Fruit fly (Drosophila melanogaster) whole organism, embryonic: ENCODE data around the gene CG9270.

Experiments used
- B-H2 ChIP-seq: fragments of 200-800 bp; sonication (Bioruptor generic); optimal IDR thresholded peaks from 2 replicates; lab custom pipeline; 2018; ENCODE audit warnings: missing biosample characterization, mild to moderate bottlenecking, missing genetic modification characterization
- CG10366 ChIP-seq: fragments of 200-800 bp; sonication (Bioruptor generic); IDR thresholded peaks from 2 replicates; pipeline ENCODE4 v1.3.6; 2022; ENCODE audit warnings: missing biosample characterization, missing genetic modification characterization
- CG10654 ChIP-seq: fragments of 200-800 bp; sonication (Bioruptor generic); optimal IDR thresholded peaks from 2 replicates; lab custom pipeline; 2016; ENCODE audit warnings: missing biosample characterization, missing genetic modification characterization
- CG12104 ChIP-seq: fragments of 200-800 bp; sonication (Bioruptor generic); optimal IDR thresholded peaks from 3 replicates; lab custom pipeline; 2016; ENCODE audit warnings: missing biosample characterization, missing genetic modification characterization
- CG1233 ChIP-seq: fragments of 200-800 bp; sonication (Bioruptor generic); optimal IDR thresholded peaks from 4 replicates; lab custom pipeline; 2018; ENCODE audit warnings: missing biosample characterization, mild to moderate bottlenecking, missing genetic modification characterization
- CG13775 ChIP-seq: fragments of 200-800 bp; sonication (Bioruptor generic); optimal IDR thresholded peaks from 3 replicates; lab custom pipeline; 2017; ENCODE audit warnings: missing biosample characterization, mild to moderate bottlenecking, missing genetic modification characterization
- CG14441 ChIP-seq: fragments of 200-800 bp; sonication (Bioruptor generic); IDR thresholded peaks from 2 replicates; pipeline ENCODE4 v1.3.6; 2022; ENCODE audit warnings: missing biosample characterization, missing genetic modification characterization
- CG14667 ChIP-seq: fragments of 200-800 bp; sonication (Bioruptor generic); IDR thresholded peaks from 2 replicates; pipeline ENCODE4 v1.3.6; 2022; ENCODE audit warnings: missing biosample characterization, missing genetic modification characterization
- CG14965 ChIP-seq: fragments of 200-800 bp; sonication (Bioruptor generic); optimal IDR thresholded peaks from 2 replicates; lab custom pipeline; 2016; ENCODE audit warnings: missing biosample characterization, missing genetic modification characterization, borderline replicate concordance
- CG17385 ChIP-seq: fragments of 200-800 bp; sonication (Bioruptor generic); optimal IDR thresholded peaks from 3 replicates; lab custom pipeline; 2018; ENCODE audit warnings: missing biosample characterization, mild to moderate bottlenecking, missing genetic modification characterization
- CG17568 ChIP-seq: fragments of 200-800 bp; sonication (Bioruptor generic); optimal IDR thresholded peaks from 2 replicates; lab custom pipeline; 2018; ENCODE audit warnings: missing biosample characterization, mild to moderate bottlenecking, missing genetic modification characterization, moderate library complexity
- CG2202 ChIP-seq: fragments of 200-800 bp; sonication (Bioruptor generic); optimal IDR thresholded peaks from 2 replicates; lab custom pipeline; 2018; ENCODE audit warnings: missing biosample characterization, mild to moderate bottlenecking, missing genetic modification characterization
- CG2712 ChIP-seq: fragments of 200-800 bp; optimal IDR thresholded peaks from 3 replicates; lab custom pipeline; 2019; ENCODE audit warnings: missing biosample characterization, mild to moderate bottlenecking, missing genetic modification characterization, moderate library complexity
- CG31365 ChIP-seq: fragments of 200-800 bp; sonication (Bioruptor generic); optimal IDR thresholded peaks from 2 replicates; lab custom pipeline; 2018; ENCODE audit warnings: missing biosample characterization, mild to moderate bottlenecking, missing genetic modification characterization
- CG32532 ChIP-seq: fragments of 200-800 bp; sonication (Bioruptor generic); IDR thresholded peaks from 2 replicates; pipeline ENCODE4 v1.3.6; 2022; ENCODE audit warnings: missing biosample characterization, missing genetic modification characterization
- CG3847 ChIP-seq: fragments of 200-800 bp; sonication (Bioruptor generic); IDR thresholded peaks from 2 replicates; pipeline ENCODE4 v1.3.6; 2022; ENCODE audit warnings: missing biosample characterization, missing genetic modification characterization
- CG4617 ChIP-seq: fragments of 200-800 bp; sonication (Bioruptor generic); optimal IDR thresholded peaks from 3 replicates; lab custom pipeline; 2016; ENCODE audit warnings: missing biosample characterization, missing genetic modification characterization, borderline replicate concordance
- CG4854 ChIP-seq: fragments of 200-800 bp; sonication (Bioruptor generic); optimal IDR thresholded peaks from 2 replicates; lab custom pipeline; 2016; ENCODE audit warnings: missing biosample characterization, missing genetic modification characterization, inconsistent platforms
- CG7357 ChIP-seq: fragments of 200-800 bp; sonication (Bioruptor generic); IDR thresholded peaks from 3 replicates; pipeline ENCODE4 v1.3.6; 2022; ENCODE audit warnings: missing biosample characterization, missing genetic modification characterization
- CG8089 ChIP-seq: fragments of 200-800 bp; sonication (Bioruptor generic); optimal IDR thresholded peaks from 3 replicates; lab custom pipeline; 2016; ENCODE audit warnings: missing biosample characterization, missing genetic modification characterization
- CG9215 ChIP-seq: fragments of 200-800 bp; sonication (Bioruptor generic); IDR thresholded peaks from 2 replicates; pipeline ENCODE4 v1.3.6; 2022; ENCODE audit warnings: missing biosample characterization, missing genetic modification characterization
- CHES-1-like ChIP-seq: fragments of 200-800 bp; sonication (Bioruptor generic); optimal IDR thresholded peaks from 2 replicates; lab custom pipeline; 2016; ENCODE audit warnings: missing biosample characterization, missing genetic modification characterization
- D19A ChIP-seq: fragments of 200-800 bp; optimal IDR thresholded peaks from 3 replicates; lab custom pipeline; 2019; ENCODE audit warnings: missing biosample characterization, mild to moderate bottlenecking, missing genetic modification characterization, moderate library complexity
- Dll ChIP-seq: fragments of 200-800 bp; sonication (Bioruptor generic); IDR thresholded peaks from 4 replicates; pipeline ENCODE4 v1.3.6; 2022; ENCODE audit warnings: missing biosample characterization, missing genetic modification characterization; ENCODE audit not compliant: partially characterized antibody
- Eip74EF ChIP-seq, 2 experiments: fragments of 200-800 bp in 1 of 2; fragments of >200 bp in 1 of 2; sonication (Bioruptor generic) in 1 of 2; optimal IDR thresholded peaks; 2 replicates each; lab custom pipeline; 2017 to 2019; ENCODE audit warnings: missing biosample characterization in 2 of 2, missing genetic modification characterization in 2 of 2, mild to moderate bottlenecking in 1 of 2, moderate library complexity in 1 of 2
- HmgD ChIP-seq: fragments of 200-800 bp; sonication (Bioruptor generic); optimal IDR thresholded peaks from 3 replicates; lab custom pipeline; 2016; ENCODE audit warnings: missing biosample characterization, missing genetic modification characterization
- Kr ChIP-seq: fragments of 200-800 bp; sonication (Bioruptor generic); optimal IDR thresholded peaks from 2 replicates; lab custom pipeline; 2017; ENCODE audit warnings: missing biosample characterization, mild to moderate bottlenecking, missing genetic modification characterization
- Lhr ChIP-seq: fragments of 200-800 bp; sonication (Bioruptor generic); optimal IDR thresholded peaks from 3 replicates; lab custom pipeline; 2017; ENCODE audit warnings: mild to moderate bottlenecking, missing biosample characterization, missing genetic modification reagents, missing genetic modification characterization
- Med ChIP-seq: fragments of 200-800 bp; sonication (Bioruptor generic); peaks from one replicate; lab custom pipeline; 2016; ENCODE audit warnings: missing biosample characterization, missing genetic modification characterization, mild to moderate bottlenecking, inconsistent platforms, moderate library complexity
- NFAT ChIP-seq: fragments of 200-800 bp; sonication (Bioruptor generic); IDR thresholded peaks from 2 replicates; pipeline ENCODE4 v1.3.6; 2022; ENCODE audit warnings: missing biosample characterization, missing genetic modification characterization
- Poxn ChIP-seq: fragments of 200-800 bp; sonication (Bioruptor generic); IDR thresholded peaks from 2 replicates; pipeline ENCODE4 v1.3.6; 2022; ENCODE audit warnings: missing biosample characterization, missing genetic modification characterization
- Taf1 ChIP-seq: fragments of 200-800 bp; sonication (Bioruptor generic); IDR thresholded peaks from 2 replicates; pipeline ENCODE4 v1.3.6; 2022; ENCODE audit warnings: missing biosample characterization, missing genetic modification characterization
- amos ChIP-seq: fragments of 200-800 bp; sonication (Bioruptor generic); IDR thresholded peaks from 2 replicates; pipeline ENCODE4 v1.3.6; 2022; ENCODE audit warnings: missing biosample characterization, missing genetic modification characterization; ENCODE audit not compliant: partially characterized antibody
- ato ChIP-seq: fragments of 200-800 bp; sonication (Bioruptor generic); IDR thresholded peaks from 2 replicates; pipeline ENCODE4 v1.3.6; 2022; ENCODE audit warnings: missing biosample characterization, missing genetic modification characterization; ENCODE audit not compliant: partially characterized antibody
- bsh ChIP-seq, 2 experiments: fragments of 200-800 bp; sonication (Bioruptor generic); optimal IDR thresholded peaks; 2 replicates each; lab custom pipeline; 2017 to 2018; ENCODE audit warnings: mild to moderate bottlenecking in 2 of 2, missing biosample characterization in 2 of 2, missing genetic modification characterization in 2 of 2, moderate library complexity in 1 of 2
- dimm ChIP-seq: fragments of 200-800 bp; sonication (Bioruptor generic); IDR thresholded peaks from 2 replicates; pipeline ENCODE4 v1.3.6; 2022; ENCODE audit warnings: missing biosample characterization, missing genetic modification characterization
- en ChIP-seq: fragments of 200-800 bp; sonication (Bioruptor generic); optimal IDR thresholded peaks from 2 replicates; lab custom pipeline; 2016; ENCODE audit warnings: missing biosample characterization, missing genetic modification characterization
- gsb-n ChIP-seq: fragments of 200-800 bp; sonication (Bioruptor generic); optimal IDR thresholded peaks from 3 replicates; lab custom pipeline; 2018; ENCODE audit warnings: missing biosample characterization, mild to moderate bottlenecking, missing genetic modification characterization
- kni ChIP-seq: fragments of 200-800 bp; sonication (Bioruptor generic); optimal IDR thresholded peaks from 3 replicates; lab custom pipeline; 2017; ENCODE audit warnings: mild to moderate bottlenecking, missing biosample characterization, missing genetic modification reagents, missing genetic modification characterization
- knrl ChIP-seq: fragments of 200-800 bp; sonication (Bioruptor generic); IDR thresholded peaks from 3 replicates; pipeline ENCODE4 v1.3.6; 2022; ENCODE audit warnings: missing biosample characterization, missing genetic modification characterization; ENCODE audit not compliant: partially characterized antibody
- lov ChIP-seq, 2 experiments: fragments of 200-800 bp in 1 of 2; fragments of >200 bp in 1 of 2; sonication (Bioruptor generic) in 1 of 2; IDR thresholded peaks in 1 of 2; optimal IDR thresholded peaks in 1 of 2; 2 replicates in 1 of 2; 3 replicates in 1 of 2; pipeline versions ENCODE4 v1.3.6 to Lab custom; 2017 to 2022; ENCODE audit warnings: missing biosample characterization in 1 of 2, missing genetic modification characterization in 1 of 2
- pho ChIP-seq: fragments of 200-800 bp; sonication (Bioruptor generic); optimal IDR thresholded peaks from 2 replicates; lab custom pipeline; 2016; ENCODE audit warnings: missing biosample characterization, missing genetic modification characterization
- psq ChIP-seq: fragments of 200-800 bp; sonication (Bioruptor generic); optimal IDR thresholded peaks from 2 replicates; lab custom pipeline; 2017; ENCODE audit warnings: missing biosample characterization, missing genetic modification characterization
- pum ChIP-seq: fragments of 200-800 bp; sonication (Bioruptor generic); optimal IDR thresholded peaks from 2 replicates; lab custom pipeline; 2016; ENCODE audit warnings: missing biosample characterization, missing genetic modification characterization
- repo ChIP-seq: fragments of 200-800 bp; sonication (Bioruptor generic); optimal IDR thresholded peaks from 2 replicates; lab custom pipeline; 2016; ENCODE audit warnings: missing biosample characterization, missing genetic modification characterization
- sc ChIP-seq, 3 experiments: fragments of >200 bp in 2 of 3; fragments of 200-800 bp in 1 of 3; sonication (Bioruptor generic) in 1 of 3; optimal IDR thresholded peaks; 2 replicates in 2 of 3; 3 replicates in 1 of 3; lab custom pipeline; 2017; ENCODE audit warnings: mild to moderate bottlenecking in 1 of 3, missing biosample characterization in 1 of 3, missing genetic modification characterization in 1 of 3, missing genetic modification reagents in 1 of 3
- shn ChIP-seq: fragments of 200-800 bp; sonication (Bioruptor generic); optimal IDR thresholded peaks from 3 replicates; lab custom pipeline; 2016; ENCODE audit warnings: missing biosample characterization, missing genetic modification characterization
- ttk ChIP-seq: fragments of 200-800 bp; sonication (Bioruptor generic); IDR thresholded peaks from 2 replicates; pipeline ENCODE4 v2.1.2; 2022; ENCODE audit warnings: missing biosample characterization, missing genetic modification characterization

CG9270 gene

dm6 chr2L:20950421-20951108 is 16.7 kb upstream of the CG9270 start (continued):
- TF ChIP-seq CG14965 (GFP tag; lab: Kevin White, UChicago) (no peak), Lhr (GFP tag; lab: Kevin White, UChicago) (no peak), CG10366 (GFP tag; lab: Robert Waterston, UW) (peak; percentile 55; the same call in 1 of the 2 replicates), CG12104 (no peak), HmgD (GFP tag; lab: Kevin White, UChicago) (no peak), sc (optimal IDR thresholded peaks at IDR 0.05; lab: Kevin White, UChicago) (no peak), sc (GFP tag; optimal IDR thresholded peaks at IDR 0.05; lab: Kevin White, UChicago) (no peak), CG17385 (GFP tag; lab: Kevin White, UChicago) (peak; percentile 37), CG8089 (peak; percentile 29), CG4617 (GFP tag; lab: Kevin White, UChicago) (peak; percentile 0), dimm (no peak; the same call in 1 of the 2 replicates), ttk (GFP tag; lab: Robert Waterston, UW) (peak; percentile 56; the same call in 1 of the 2 replicates), NFAT (GFP tag; lab: Robert Waterston, UW) (no peak), CG32532 (GFP tag; lab: Robert Waterston, UW) (peak; percentile 36; the same call in 1 of the 2 replicates), gsb-n (tag; lab: Kevin White, UChicago) (peak; percentile 25), Taf1 (GFP tag; lab: Robert Waterston, UW) (no peak; the same call in 1 of the 2 replicates), CG9215 (no peak), B-H2 (no peak), repo (GFP tag; lab: Kevin White, UChicago) (peak; percentile 30), en (GFP tag; lab: Kevin White, UChicago) (no peak), CG2712 (peak; percentile 30), knrl (GFP tag; lab: Robert Waterston, UW) (no peak), amos (GFP tag; lab: Robert Waterston, UW) (no peak), Kr (no peak), CG10654 (GFP tag; lab: Kevin White, UChicago) (no peak), ato (GFP tag; lab: Robert Waterston, UW) (no peak), pho (GFP tag; lab: Kevin White, UChicago) (peak; percentile 29), D19A (tag; lab: Kevin White, UChicago) (peak; percentile 95), lov (optimal IDR thresholded peaks at IDR 0.05; lab: Kevin White, UChicago) (no peak), lov (GFP tag; IDR thresholded peaks at IDR 0.05; lab: Robert Waterston, UW) (0 out of 3 replicates have a peak, but pooled peaks have one; percentile 13), CG3847 (GFP tag; lab: Robert Waterston, UW) (peak; percentile 43; the same call in 1 of the 2 replicates), CG31365 (tag; lab: Kevin White, UChicago) (no peak), Eip74EF (GFP tag; optimal IDR thresholded peaks at IDR 0.05; lab: Kevin White, UChicago) (peak in 1 of 2 experiments; percentile 15), CG1233 (GFP tag; lab: Kevin White, UChicago) (no peak), CG17568 (GFP tag; lab: Kevin White, UChicago) (no peak), Dll (no peak), CG7357 (GFP tag; lab: Robert Waterston, UW) (no peak), kni (GFP tag; lab: Kevin White, UChicago) (no peak), CHES-1-like (GFP tag; lab: Kevin White, UChicago) (no peak), Poxn (GFP tag; lab: Robert Waterston, UW) (no peak), Med (GFP tag; lab: Kevin White, UChicago) (peak; percentile 93), bsh (GFP tag; optimal IDR thresholded peaks at IDR 0.05; lab: Kevin White, UChicago) (peak in 1 of 2 experiments; percentile 64), pum (GFP tag; lab: Kevin White, UChicago) (peak; percentile 37), psq (no peak), CG13775 (peak; percentile 3), CG2202 (tag; lab: Kevin White, UChicago) (no peak), CG4854 (GFP tag; lab: Kevin White, UChicago) (no peak), CG14667 (GFP tag; lab: Robert Waterston, UW) (peak; percentile 29; the same call in 1 of the 2 replicates), CG14441 (0 out of 2 replicates have a peak, but pooled peaks have one; percentile 32), shn (peak; percentile 8)
